Worm (Caenorhabditis elegans) whole organism, mixed stage, embryonic: ENCODE data around the gene K07E3.4.
A peak's percentile ranks its signal among the peaks of the same experiment; 100 is the strongest.

Experiments used
- M03D4.4 ChIP-seq: sonication (generic microtip); optimal IDR thresholded peaks from 2 replicates; lab custom pipeline; 2017; ENCODE audit warnings: mild to moderate bottlenecking, missing genetic modification characterization, missing compliant biosample characterization
- blmp-1 ChIP-seq: fragments of 150-350 bp; optimal IDR thresholded peaks from 2 replicates; lab custom pipeline; 2014; ENCODE audit warnings: missing biosample characterization, missing genetic modification characterization
- ceh-39 ChIP-seq: fragments of 150-350 bp; optimal IDR thresholded peaks from 2 replicates; lab custom pipeline; 2014; ENCODE audit warnings: missing biosample characterization, missing genetic modification characterization
- ceh-83 ChIP-seq: fragments of 200-800 bp; sonication (Bioruptor generic); optimal IDR thresholded peaks from 2 replicates; lab custom pipeline; 2018; ENCODE audit warnings: mild to moderate bottlenecking, missing genetic modification characterization, missing compliant biosample characterization
- ces-1 ChIP-seq: fragments of 150-350 bp; optimal IDR thresholded peaks from 2 replicates; lab custom pipeline; 2014; ENCODE audit warnings: missing biosample characterization, missing genetic modification reagents, missing genetic modification characterization
- cnd-1 ChIP-seq: fragments of 200-800 bp; sonication (Bioruptor generic); optimal IDR thresholded peaks from 2 replicates; lab custom pipeline; 2018; ENCODE audit warnings: mild to moderate bottlenecking, missing genetic modification characterization, missing compliant biosample characterization
- drap-1 ChIP-seq: fragments of 200-800 bp; sonication (Bioruptor generic); optimal IDR thresholded peaks from 3 replicates; lab custom pipeline; 2018; ENCODE audit warnings: mild to moderate bottlenecking, missing genetic modification characterization, missing compliant biosample characterization
- elt-1 ChIP-seq: sonication (generic microtip); optimal IDR thresholded peaks from 2 replicates; lab custom pipeline; 2017; ENCODE audit warnings: missing genetic modification characterization, mild to moderate bottlenecking, missing compliant biosample characterization, antibody characterized with exemption, moderate library complexity, borderline replicate concordance; ENCODE audit not compliant: insufficient read depth
- elt-3 ChIP-seq: fragments of 150-350 bp; optimal IDR thresholded peaks from 2 replicates; lab custom pipeline; 2014; ENCODE audit warnings: missing biosample characterization, missing genetic modification characterization
- flh-1 ChIP-seq: fragments of 200-800 bp; sonication (Bioruptor generic); optimal IDR thresholded peaks from 2 replicates; lab custom pipeline; 2018; ENCODE audit warnings: mild to moderate bottlenecking, missing genetic modification characterization, moderate library complexity, missing compliant biosample characterization
- ham-2 ChIP-seq: fragments of 200-800 bp; sonication (Bioruptor generic); optimal IDR thresholded peaks from 2 replicates; lab custom pipeline; 2018; ENCODE audit warnings: mild to moderate bottlenecking, missing genetic modification characterization, missing compliant biosample characterization
- hlh-1 ChIP-seq: fragments of 150-350 bp; optimal IDR thresholded peaks from 2 replicates; lab custom pipeline; 2014; ENCODE audit warnings: missing biosample characterization, missing genetic modification reagents, missing genetic modification characterization
- lsy-2 ChIP-seq: fragments of 150-350 bp; optimal IDR thresholded peaks from 2 replicates; lab custom pipeline; 2014; ENCODE audit warnings: missing biosample characterization, missing genetic modification characterization
- mab-5 ChIP-seq: fragments of 150-350 bp; optimal IDR thresholded peaks from 2 replicates; lab custom pipeline; 2014; ENCODE audit warnings: missing biosample characterization, missing genetic modification characterization
- mep-1 ChIP-seq: fragments of 150-350 bp; optimal IDR thresholded peaks from 2 replicates; lab custom pipeline; 2017; ENCODE audit warnings: missing biosample characterization, missing genetic modification reagents, missing genetic modification characterization, inconsistent platforms
- nhr-12 ChIP-seq: fragments of 150-350 bp; optimal IDR thresholded peaks from 2 replicates; lab custom pipeline; 2014; ENCODE audit warnings: missing biosample characterization, missing genetic modification characterization
- nhr-28 ChIP-seq: fragments of 150-350 bp; optimal IDR thresholded peaks from 2 replicates; lab custom pipeline; 2014; ENCODE audit warnings: missing biosample characterization, missing genetic modification characterization
- nhr-76 ChIP-seq: sonication (generic microtip); optimal IDR thresholded peaks from 2 replicates; lab custom pipeline; 2017; ENCODE audit warnings: missing biosample characterization, missing genetic modification characterization
- pha-4 ChIP-seq: fragments of 150-350 bp; optimal IDR thresholded peaks from 2 replicates; lab custom pipeline; 2018; ENCODE audit warnings: missing biosample characterization, missing genetic modification reagents, missing genetic modification characterization
- sem-2 ChIP-seq: fragments of 200-800 bp; sonication (Bioruptor generic); optimal IDR thresholded peaks from 2 replicates; lab custom pipeline; 2018; ENCODE audit warnings: mild to moderate bottlenecking, missing genetic modification characterization, missing compliant biosample characterization
- snpc-4 ChIP-seq: fragments of 150-350 bp; optimal IDR thresholded peaks from 2 replicates; lab custom pipeline; 2014; ENCODE audit warnings: missing biosample characterization, missing genetic modification characterization
- unc-120 ChIP-seq: sonication (generic microtip); optimal IDR thresholded peaks from 2 replicates; lab custom pipeline; 2017; ENCODE audit warnings: missing genetic modification characterization, missing compliant biosample characterization; ENCODE audit not compliant: poor library complexity, severe bottlenecking
- unc-39 ChIP-seq: fragments of 150-350 bp; optimal IDR thresholded peaks from 2 replicates; lab custom pipeline; 2014; ENCODE audit warnings: missing biosample characterization, missing genetic modification characterization
- unc-62 ChIP-seq: fragments of 150-350 bp; optimal IDR thresholded peaks from 2 replicates; lab custom pipeline; 2014; ENCODE audit warnings: missing biosample characterization, missing genetic modification reagents, missing genetic modification characterization
- zip-8 ChIP-seq: fragments of 150-350 bp; optimal IDR thresholded peaks from 2 replicates; lab custom pipeline; 2014; ENCODE audit warnings: missing biosample characterization, missing genetic modification characterization

Gene K07E3.4

DNA sequence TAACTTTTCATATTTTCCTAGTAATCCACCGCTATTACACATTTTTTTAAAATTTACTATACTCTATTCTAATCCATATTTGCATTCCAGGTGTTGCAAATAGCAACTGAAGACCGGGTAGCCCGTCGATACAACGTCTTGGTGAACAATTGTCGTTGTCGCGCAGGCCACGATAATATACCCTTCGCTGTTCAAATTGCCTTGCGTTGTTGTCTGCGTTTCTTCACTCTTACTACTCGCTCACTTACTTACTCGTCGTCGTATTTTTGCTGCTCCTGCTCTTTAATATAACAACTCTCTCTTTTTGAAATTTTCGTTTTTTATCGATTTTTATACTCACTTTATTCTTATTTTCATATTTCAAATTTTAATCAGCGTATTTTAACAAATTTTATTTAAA, 20.1 kb upstream of the K07E3.4 start, which contains the start of gene K07E3.2:
Gene K07E3.2 (plus strand): TSS at position 400 of the 400 bp plus-strand sequence.
- TF ChIP-seq ces-1 (peak; percentile 5), sem-2 (GFP tag; lab: Kevin White, UChicago) (no peak), hlh-1 (tag; lab: Kevin White, UChicago) (peak; percentile 28), lsy-2 (tag; lab: Kevin White, UChicago) (no peak), mab-5 (tag; lab: Kevin White, UChicago) (no peak)

DNA sequence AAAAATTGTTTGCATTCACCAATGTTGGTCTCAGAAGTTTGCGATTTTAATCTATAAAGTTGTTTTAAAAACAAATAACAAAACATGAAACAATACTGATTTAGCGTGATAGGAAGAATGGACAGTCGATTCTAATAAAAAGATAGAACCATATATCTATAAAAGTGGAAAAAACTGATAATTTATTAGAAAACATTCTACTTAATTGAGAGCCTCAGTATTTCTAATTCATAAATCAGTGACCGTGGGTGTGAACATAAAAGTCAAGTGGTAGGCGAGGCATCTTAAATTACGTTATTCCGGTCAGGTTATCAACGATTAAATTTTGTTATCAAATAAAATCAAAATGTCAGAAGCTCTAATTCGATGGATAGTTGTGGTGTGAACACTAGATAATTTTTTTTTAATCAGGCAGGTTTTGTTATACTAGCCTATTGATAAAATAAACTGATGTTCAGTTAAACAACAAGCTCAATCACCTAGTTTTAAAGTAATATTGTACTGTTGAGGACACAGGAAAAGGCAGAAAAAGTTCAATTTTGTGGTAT, 15.1 kb upstream of the K07E3.4 start, which contains the start of gene catp-5:
Gene catp-5 (minus strand): TSS at position 51 of the 548 bp plus-strand sequence.
- no peak for TF ChIP-seq snpc-4 (tag; lab: Kevin White, UChicago)
- no peak for TF ChIP-seq M03D4.4 (tag; lab: Kevin White, UChicago)
- no peak for TF ChIP-seq nhr-76 (tag; lab: Kevin White, UChicago)
- TF ChIP-seq unc-39 (tag; lab: Kevin White, UChicago) = no peak
- no peak for TF ChIP-seq drap-1 (GFP tag; lab: Kevin White, UChicago)
- TF ChIP-seq nhr-28 (tag; lab: Kevin White, UChicago) = no peak
- no peak for TF ChIP-seq elt-1
- TF ChIP-seq hlh-1 (tag; lab: Kevin White, UChicago) = no peak
- TF ChIP-seq ham-2 = no peak
- TF ChIP-seq zip-8 (tag; lab: Kevin White, UChicago) = no peak
- TF ChIP-seq flh-1 (GFP tag; lab: Kevin White, UChicago) = no peak
- no peak for TF ChIP-seq unc-120 (tag; lab: Kevin White, UChicago)
- no peak for TF ChIP-seq mep-1 (tag; lab: Kevin White, UChicago)
- TF ChIP-seq, all 35 proteins: peak for 0

- TF ChIP-seq ceh-39 (tag; lab: Kevin White, UChicago) (no peak), ces-1 (peak; percentile 61)
Observed at ce11 chrX:8089916-8090315, 6.1 kb upstream of the K07E3.4 start.

- TF ChIP-seq zip-8 (tag; lab: Kevin White, UChicago) (no peak), drap-1 (GFP tag; lab: Kevin White, UChicago) (no peak), elt-3 (tag; lab: Kevin White, UChicago) (no peak), hlh-1 (tag; lab: Kevin White, UChicago) (no peak), nhr-12 (tag; lab: Kevin White, UChicago) (no peak), blmp-1 (no peak), mep-1 (tag; lab: Kevin White, UChicago) (no peak)
Observed at ce11 chrX:8089266-8089909, 5.6 kb upstream of the K07E3.4 start.

DNA sequence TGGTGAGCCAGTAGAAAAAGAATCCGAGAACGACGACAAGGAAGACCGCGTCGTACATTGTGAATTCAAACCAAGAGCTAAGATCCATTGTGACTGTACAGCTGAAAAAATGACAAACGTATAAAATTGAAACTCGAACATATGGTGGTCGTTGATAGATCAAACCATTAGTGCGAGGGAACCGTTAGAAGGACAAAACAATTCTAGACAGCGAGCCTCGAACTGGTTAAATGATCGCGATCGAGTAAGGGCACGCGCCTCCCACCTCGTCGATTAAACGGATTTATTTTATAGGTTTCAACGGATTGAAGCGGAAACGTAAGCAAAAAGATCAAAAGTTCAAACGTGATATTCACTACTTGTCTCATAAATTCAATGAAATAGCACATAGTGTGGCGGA, 4.7 kb upstream of the K07E3.4 start, which contains the start of gene vem-1:
Gene vem-1 (minus strand): TSS at position 101 of the 400 bp plus-strand sequence.
- TF ChIP-seq lsy-2 (tag; lab: Kevin White, UChicago) (no peak), ceh-83 (GFP tag; lab: Kevin White, UChicago) (no peak), ham-2 (no peak), snpc-4 (tag; lab: Kevin White, UChicago) (no peak), pha-4 (no peak), cnd-1 (no peak), mep-1 (tag; lab: Kevin White, UChicago) (no peak), elt-3 (tag; lab: Kevin White, UChicago) (no peak), unc-62 (GFP tag; lab: Kevin White, UChicago) (no peak), hlh-1 (tag; lab: Kevin White, UChicago) (no peak), sem-2 (GFP tag; lab: Kevin White, UChicago) (no peak), unc-120 (tag; lab: Kevin White, UChicago) (no peak)

- TF ChIP-seq lsy-2 (tag; lab: Kevin White, UChicago) = no peak
- TF ChIP-seq elt-1 = peak; percentile 65
Observed at ce11 chrX:8086725-8087641, 3.2 kb upstream of the K07E3.4 start.
